Worm (Caenorhabditis elegans): Measurements from ENCODE around the gene lurp-3.
A peak's percentile ranks its signal among the peaks of the same experiment; 100 is the strongest.

Gene lurp-3

DNA sequence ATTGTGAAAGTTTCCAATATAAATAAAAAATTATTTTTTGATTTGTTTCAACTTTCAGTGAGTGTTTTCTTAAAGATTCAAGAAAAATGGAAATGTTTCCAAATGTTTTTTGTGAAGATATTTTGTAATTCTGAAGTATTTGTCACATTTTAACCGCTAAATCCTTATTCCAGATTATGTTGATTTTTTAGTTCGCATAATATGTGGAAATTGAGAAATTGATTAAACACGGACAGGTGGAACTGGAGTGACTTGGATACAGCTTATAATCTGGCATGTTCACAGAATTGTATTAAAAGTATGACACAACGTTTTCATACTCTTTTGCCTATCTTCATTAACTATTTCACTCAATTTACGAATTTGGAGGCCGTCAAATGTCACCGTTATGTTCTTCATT is at the start of gene lurp-3:
Gene lurp-3, plus strand, starts transcription at position 301 of the 400 bp plus-strand sequence.
- TF ChIP-seq unc-3 (GFP tag; conservative IDR thresholded peaks at IDR 0.05) (no peak), unc-3 (tag; optimal IDR thresholded peaks at IDR 0.05) (no peak), nhr-232 (tag; optimal IDR thresholded peaks at IDR 0.05) (no peak), Y22D7AL.16 (tag; optimal IDR thresholded peaks at IDR 0.05) (no peak), unc-42 (tag; optimal IDR thresholded peaks at IDR 0.05) (no peak), ceh-6 (GFP tag; optimal IDR thresholded peaks at IDR 0.05) (no peak)

DNA sequence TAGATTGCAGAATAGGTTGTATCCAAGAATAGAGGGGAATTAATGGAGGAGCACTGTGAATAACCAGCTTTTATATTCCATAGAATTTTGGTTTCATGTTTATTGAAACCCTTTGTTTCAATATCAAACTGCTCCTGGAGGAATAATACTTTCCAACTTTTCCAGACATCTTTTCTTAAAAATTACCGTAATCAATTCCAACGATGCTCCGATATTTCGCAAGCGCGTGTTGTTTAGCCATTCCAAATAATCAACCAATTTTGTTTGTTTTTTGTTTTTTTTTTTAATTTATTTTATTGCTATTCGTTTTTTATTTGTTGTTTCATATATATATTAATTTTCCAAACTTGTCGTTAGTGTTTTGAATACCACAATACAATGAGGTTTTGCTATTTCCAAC is 49.5 kb upstream of the lurp-3 start, which contains the start of gene cutl-1:
Gene cutl-1, minus strand, starts transcription at position 83 of the 400 bp plus-strand sequence.
- TF ChIP-seq ceh-31 (tag; optimal IDR thresholded peaks at IDR 0.05) (no peak), tbx-2 (tag; optimal IDR thresholded peaks at IDR 0.05) (no peak), dve-1 (tag; optimal IDR thresholded peaks at IDR 0.05) (no peak), unc-55 (GFP tag; optimal IDR thresholded peaks at IDR 0.05) (no peak), ceh-9 (tag; optimal IDR thresholded peaks at IDR 0.05) (no peak), che-1 (tag; optimal IDR thresholded peaks at IDR 0.05) (no peak), nfya-1 (tag; optimal IDR thresholded peaks at IDR 0.05) (no peak), elt-4 (tag; optimal IDR thresholded peaks at IDR 0.05) (no peak), ceh-30 (tag; optimal IDR thresholded peaks at IDR 0.05) (no peak), ceh-14 (tag; optimal IDR thresholded peaks at IDR 0.05) (no peak)

DNA sequence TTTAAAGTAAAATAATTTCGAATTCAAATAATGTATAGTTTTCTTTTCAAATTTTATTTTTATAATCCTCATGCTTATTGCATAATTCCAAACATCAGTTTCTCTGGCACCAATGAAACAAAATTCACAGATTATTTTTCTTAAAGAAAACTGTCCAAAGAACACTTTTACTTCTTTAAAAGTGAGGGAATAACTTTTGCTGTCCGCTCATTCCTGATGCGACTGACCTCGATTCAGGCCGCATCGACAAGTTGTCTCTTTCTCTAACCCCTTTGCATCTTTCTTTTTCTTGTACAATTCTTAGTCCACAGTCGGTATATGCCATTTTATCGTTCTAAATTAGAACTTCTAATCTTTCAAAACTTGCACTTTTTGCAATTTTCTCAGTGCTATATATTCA is 49.0 kb upstream of the lurp-3 start, which contains the start of gene F53F1.2:
Gene F53F1.2, plus strand, starts transcription at position 306 of the 400 bp plus-strand sequence.
- TF ChIP-seq ama-1 (optimal IDR thresholded peaks at IDR 0.05), result no peak
- TF ChIP-seq sdc-2 (tag; optimal IDR thresholded peaks at IDR 0.05), result no peak
- TF ChIP-seq fax-1 (tag; optimal IDR thresholded peaks at IDR 0.05), result no peak
- no peak for TF ChIP-seq hlh-15 (tag; optimal IDR thresholded peaks at IDR 0.05)
- no peak for TF ChIP-seq dmd-4 (tag; optimal IDR thresholded peaks at IDR 0.05; ENCODE audit: borderline replicate concordance)
- TF ChIP-seq ceh-14 (tag; optimal IDR thresholded peaks at IDR 0.05), result no peak
- TF ChIP-seq unc-3 (GFP tag; conservative IDR thresholded peaks at IDR 0.05), result no peak
- no peak for TF ChIP-seq unc-3 (tag; optimal IDR thresholded peaks at IDR 0.05)
- TF ChIP-seq unc-55 (GFP tag; optimal IDR thresholded peaks at IDR 0.05), result no peak
- TF ChIP-seq ets-4 (tag; optimal IDR thresholded peaks at IDR 0.05), result no peak
- TF ChIP-seq ceh-9 (tag; optimal IDR thresholded peaks at IDR 0.05), result no peak

DNA sequence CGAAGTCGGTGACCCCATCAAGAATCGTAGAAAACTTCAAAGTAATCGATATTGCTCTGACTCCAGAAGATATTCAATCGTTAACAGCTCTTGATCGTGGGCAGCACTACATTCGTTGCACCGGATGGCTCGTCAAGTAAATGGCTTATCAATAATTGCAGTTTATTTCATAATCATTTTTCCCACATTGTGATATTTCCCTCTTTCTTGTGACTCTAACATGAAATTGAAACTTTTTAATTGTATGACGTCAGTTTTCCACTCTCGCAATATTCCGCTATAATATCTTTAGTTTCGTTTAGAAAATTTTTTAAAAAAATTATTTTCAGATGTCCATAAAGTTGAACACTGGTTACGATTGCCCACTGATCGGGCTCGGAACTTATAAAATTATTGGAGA is 47.6 kb upstream of the lurp-3 start, which contains the start of gene F53F1.3:
Gene F53F1.3, plus strand, starts transcription at position 330 of the 400 bp plus-strand sequence.
- TF ChIP-seq hlh-15 (tag; optimal IDR thresholded peaks at IDR 0.05) (no peak), dve-1 (tag; optimal IDR thresholded peaks at IDR 0.05) (no peak), Y22D7AL.16 (tag; optimal IDR thresholded peaks at IDR 0.05) (no peak), fkh-6 (tag; optimal IDR thresholded peaks at IDR 0.05) (no peak), ceh-2 (tag; optimal IDR thresholded peaks at IDR 0.05) (no peak), lim-6 (tag; optimal IDR thresholded peaks at IDR 0.05) (no peak), unc-3 (GFP tag; conservative IDR thresholded peaks at IDR 0.05) (no peak), unc-3 (tag; optimal IDR thresholded peaks at IDR 0.05) (no peak)

DNA sequence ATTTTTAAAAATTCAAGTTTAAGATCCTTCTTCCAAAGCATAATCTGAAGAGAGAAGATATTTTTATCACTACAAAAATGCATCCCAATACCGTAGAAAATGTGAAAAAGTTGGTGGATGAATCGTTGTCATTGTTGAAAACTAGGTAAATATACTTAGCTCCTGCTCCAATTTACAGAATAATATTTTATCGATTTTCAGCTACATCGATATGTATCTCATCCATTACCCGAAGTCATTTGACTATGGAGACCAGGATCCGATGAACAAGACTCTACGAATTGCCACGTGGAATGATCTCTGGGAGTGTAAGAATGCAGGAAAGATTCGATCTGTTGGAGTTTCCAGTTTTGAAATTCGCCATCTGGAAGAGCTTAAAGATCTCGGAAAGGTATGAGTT is 47.1 kb upstream of the lurp-3 start:
- TF ChIP-seq C08G9.2 (tag; optimal IDR thresholded peaks at IDR 0.05) (no peak), K09A11.1 (tag; optimal IDR thresholded peaks at IDR 0.05; ENCODE audit: insufficient read depth) (no peak), ceh-45 (GFP tag; IDR thresholded peaks at IDR 0.05) (no peak), elt-2 (tag; optimal IDR thresholded peaks at IDR 0.05) (no peak), odd-2 (tag; optimal IDR thresholded peaks at IDR 0.05) (no peak), ceh-18 (tag; optimal IDR thresholded peaks at IDR 0.05) (no peak)

DNA sequence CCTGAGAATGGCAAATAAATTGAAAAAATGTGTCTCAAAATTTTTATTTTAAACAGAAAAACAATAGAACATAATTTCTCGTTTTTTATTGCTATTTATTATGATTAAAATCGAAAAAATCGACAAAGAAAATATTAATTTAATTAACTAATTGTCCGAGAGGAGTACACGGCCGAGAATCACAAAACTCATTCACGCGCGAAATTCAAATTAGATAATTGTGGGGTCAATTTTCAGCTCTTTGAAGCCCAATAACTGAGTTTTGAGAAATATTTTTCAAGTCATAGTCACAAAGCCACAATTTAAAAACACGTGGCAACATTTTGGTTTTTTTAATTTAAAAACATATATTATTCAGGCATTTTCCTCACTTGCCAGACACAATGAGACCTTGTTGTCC is 46.5 kb upstream of the lurp-3 start:
- TF ChIP-seq ztf-16 (tag; optimal IDR thresholded peaks at IDR 0.05) (no peak), hlh-30 (tag; optimal IDR thresholded peaks at IDR 0.05; ENCODE audit: insufficient read depth) (no peak), C38D4.7 (GFP tag; optimal IDR thresholded peaks at IDR 0.05) (no peak), ceh-30 (tag; optimal IDR thresholded peaks at IDR 0.05) (no peak), tbx-7 (tag; optimal IDR thresholded peaks at IDR 0.05) (peak; percentile 37), nfya-1 (tag; optimal IDR thresholded peaks at IDR 0.05) (no peak), ceh-2 (tag; optimal IDR thresholded peaks at IDR 0.05) (peak; percentile 52), npax-4 (tag; optimal IDR thresholded peaks at IDR 0.05) (no peak), zip-5 (tag; optimal IDR thresholded peaks at IDR 0.05) (peak; percentile 11), pax-1 (tag; optimal IDR thresholded peaks at IDR 0.05) (no peak), rnt-1 (tag; optimal IDR thresholded peaks at IDR 0.05) (no peak), dve-1 (tag; optimal IDR thresholded peaks at IDR 0.05) (no peak), fkh-10 (GFP tag; optimal IDR thresholded peaks at IDR 0.05) (no peak), unc-42 (tag; optimal IDR thresholded peaks at IDR 0.05) (peak; percentile 12), T23F11.4 (GFP tag; optimal IDR thresholded peaks at IDR 0.05) (no peak), ceh-14 (tag; optimal IDR thresholded peaks at IDR 0.05) (peak; percentile 66), ref-2 (tag; optimal IDR thresholded peaks at IDR 0.05) (peak; percentile 26), syd-9 (tag; optimal IDR thresholded peaks at IDR 0.05) (no peak)
